Worm (Caenorhabditis elegans) whole organism, mixed stage, embryonic: ENCODE measurements around the gene rpt-4.

Experiments used
- bed-3 ChIP-seq: fragments of 200-800 bp; sonication (Bioruptor generic); optimal IDR thresholded peaks from 3 replicates; lab custom pipeline; 2018; ENCODE audit warnings: mild to moderate bottlenecking, missing genetic modification characterization, moderate library complexity, missing compliant biosample characterization
- pha-4 ChIP-seq: fragments of 150-350 bp; optimal IDR thresholded peaks from 2 replicates; lab custom pipeline; 2018; ENCODE audit warnings: missing biosample characterization, missing genetic modification reagents, missing genetic modification characterization
- unc-62 ChIP-seq: fragments of 150-350 bp; optimal IDR thresholded peaks from 2 replicates; lab custom pipeline; 2014; ENCODE audit warnings: missing biosample characterization, missing genetic modification reagents, missing genetic modification characterization

DNA sequence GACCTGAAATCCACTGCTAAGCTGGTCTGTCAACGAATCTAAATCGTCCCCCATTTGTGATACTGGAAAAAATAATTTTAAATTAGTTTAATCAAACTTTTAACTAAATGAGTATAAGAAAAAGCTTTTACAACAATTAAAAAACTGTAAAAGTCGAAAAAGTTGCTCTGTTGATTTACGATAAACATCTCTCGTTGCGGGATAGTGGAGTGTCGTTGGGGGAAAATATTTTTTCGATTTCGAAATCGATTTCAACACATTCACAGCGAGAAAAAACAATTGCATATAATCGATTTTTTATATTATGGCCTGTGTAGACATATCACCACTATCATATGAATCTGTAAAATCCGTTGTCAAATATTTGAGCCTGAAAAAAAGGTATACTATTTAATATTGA, 14.5 kb downstream of the rpt-4 start, which contains the start of the genes F23F1.5 and fbxc-54:
- TF ChIP-seq pha-4 (tag; lab: Kevin White, UChicago) (no peak), bed-3 (GFP tag; lab: Kevin White, UChicago) (no peak), unc-62 (GFP tag; lab: Kevin White, UChicago) (no peak)
